Worm (Caenorhabditis elegans): ENCODE data around the gene F16B3.3.

F16B3.3 gene

DNA sequence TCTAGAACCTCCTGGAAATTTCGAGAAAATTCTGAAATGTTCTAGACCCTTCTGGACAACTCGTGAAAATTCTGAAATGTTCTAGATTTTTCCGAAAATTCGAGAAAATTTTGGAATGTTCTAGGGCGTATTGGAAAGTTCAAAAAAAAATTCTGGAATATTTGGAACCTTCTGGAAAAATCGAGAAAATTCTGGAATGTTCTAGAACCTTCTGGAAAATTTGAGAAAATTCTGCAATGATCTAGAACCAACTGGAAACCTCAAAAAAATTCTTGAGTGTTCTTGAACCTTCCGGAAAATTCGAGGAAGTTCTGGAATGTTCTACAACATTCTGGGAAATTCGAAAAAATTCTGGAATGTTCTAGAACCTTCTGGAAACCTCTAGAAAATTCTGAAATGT, 34.6 kb upstream of the F16B3.3 start:
- TF ChIP-seq nhr-12 (tag; optimal IDR thresholded peaks at IDR 0.05) (no peak), sptf-1 (tag; optimal IDR thresholded peaks at IDR 0.05) (no peak), ceh-83 (GFP tag; optimal IDR thresholded peaks at IDR 0.05) (no peak), nhr-28 (tag; optimal IDR thresholded peaks at IDR 0.05) (no peak), M03D4.4 (tag; optimal IDR thresholded peaks at IDR 0.05) (no peak)

DNA sequence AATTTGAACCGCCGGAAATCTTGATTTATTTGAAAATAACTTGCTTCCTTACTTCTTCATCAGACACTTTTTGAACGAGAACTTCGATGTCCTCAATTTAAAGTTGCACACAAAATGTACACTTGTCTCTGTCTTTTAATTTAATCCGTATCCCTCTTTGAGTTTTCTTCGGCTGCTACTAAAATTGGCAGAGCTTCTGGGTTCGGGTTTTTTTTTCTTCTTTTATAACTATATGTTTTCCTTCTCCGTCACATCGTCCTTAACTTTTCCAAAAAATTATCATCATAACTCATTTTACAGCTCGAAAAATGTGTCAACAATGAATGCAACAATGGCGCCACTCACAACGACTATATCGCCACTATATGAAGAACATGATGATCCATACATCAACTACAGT, 34.1 kb upstream of the F16B3.3 start, which contains the start of gene glb-33:
TSS of gene glb-33 (plus strand) at position 301 of the 400 bp plus-strand sequence.
- TF ChIP-seq cnd-1 (tag; optimal IDR thresholded peaks at IDR 0.05) (no peak), mls-2 (tag; optimal IDR thresholded peaks at IDR 0.05) (no peak), unc-120 (tag; optimal IDR thresholded peaks at IDR 0.05; ENCODE audit: poor library complexity, severe bottlenecking) (no peak), drap-1 (GFP tag; optimal IDR thresholded peaks at IDR 0.05) (no peak), unc-39 (tag; optimal IDR thresholded peaks at IDR 0.05) (no peak), flh-1 (GFP tag; optimal IDR thresholded peaks at IDR 0.05) (no peak), M03D4.4 (tag; optimal IDR thresholded peaks at IDR 0.05) (no peak)

DNA sequence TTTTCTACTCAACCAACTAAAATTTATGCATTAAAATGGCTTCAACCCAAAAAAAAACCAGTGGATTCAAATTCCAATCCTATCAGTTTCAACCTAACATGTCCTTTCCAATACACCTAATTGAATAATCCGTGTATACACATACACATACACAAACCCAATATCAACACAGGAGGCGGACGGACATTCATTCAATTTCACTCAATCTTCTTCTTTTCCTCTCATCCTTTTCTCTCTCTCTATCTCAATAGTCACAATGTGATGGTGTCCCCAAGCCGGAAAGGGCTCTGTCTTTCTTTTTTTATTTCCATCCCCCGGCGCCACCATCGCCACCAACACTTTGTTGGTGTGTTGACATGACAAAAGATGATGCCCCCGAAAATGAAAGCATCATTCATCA, 32.1 kb upstream of the F16B3.3 start:
- TF ChIP-seq ces-1 (GFP tag; optimal IDR thresholded peaks at IDR 0.05) (peak; percentile 92), M03D4.4 (tag; optimal IDR thresholded peaks at IDR 0.05) (no peak)

DNA sequence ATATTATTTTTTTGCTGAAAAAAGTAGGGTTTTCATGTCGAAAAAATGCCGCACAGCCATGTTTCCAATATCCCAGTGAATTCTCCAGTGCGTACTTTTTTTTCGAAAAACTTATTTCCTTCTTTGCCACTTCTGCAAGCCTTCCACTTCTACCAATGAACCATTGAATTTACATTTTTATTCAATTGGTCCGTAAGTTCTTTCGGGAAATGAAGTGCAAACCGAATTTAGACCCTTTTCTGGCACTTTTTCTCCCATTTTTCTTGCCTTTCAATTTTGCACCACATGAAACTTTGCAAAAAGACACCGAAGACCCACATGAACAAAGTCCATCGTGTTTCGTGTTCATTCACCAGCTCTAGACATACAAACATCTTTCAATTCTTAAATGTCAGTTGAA, 25.0 kb upstream of the F16B3.3 start:
- TF ChIP-seq nhr-76 (tag; optimal IDR thresholded peaks at IDR 0.05) = no peak
- TF ChIP-seq ces-1 (GFP tag; optimal IDR thresholded peaks at IDR 0.05) = peak; percentile 66
- no peak for TF ChIP-seq mep-1 (tag; optimal IDR thresholded peaks at IDR 0.05)
- no peak for TF ChIP-seq nhr-237 (tag; optimal IDR thresholded peaks at IDR 0.05)
- no peak for TF ChIP-seq lin-32 (GFP tag; optimal IDR thresholded peaks at IDR 0.05)
- TF ChIP-seq ham-2 (GFP tag; optimal IDR thresholded peaks at IDR 0.05) = no peak
- no peak for TF ChIP-seq unc-62 (GFP tag; optimal IDR thresholded peaks at IDR 0.05)
- no peak for TF ChIP-seq ceh-43 (GFP tag; optimal IDR thresholded peaks at IDR 0.05)

DNA sequence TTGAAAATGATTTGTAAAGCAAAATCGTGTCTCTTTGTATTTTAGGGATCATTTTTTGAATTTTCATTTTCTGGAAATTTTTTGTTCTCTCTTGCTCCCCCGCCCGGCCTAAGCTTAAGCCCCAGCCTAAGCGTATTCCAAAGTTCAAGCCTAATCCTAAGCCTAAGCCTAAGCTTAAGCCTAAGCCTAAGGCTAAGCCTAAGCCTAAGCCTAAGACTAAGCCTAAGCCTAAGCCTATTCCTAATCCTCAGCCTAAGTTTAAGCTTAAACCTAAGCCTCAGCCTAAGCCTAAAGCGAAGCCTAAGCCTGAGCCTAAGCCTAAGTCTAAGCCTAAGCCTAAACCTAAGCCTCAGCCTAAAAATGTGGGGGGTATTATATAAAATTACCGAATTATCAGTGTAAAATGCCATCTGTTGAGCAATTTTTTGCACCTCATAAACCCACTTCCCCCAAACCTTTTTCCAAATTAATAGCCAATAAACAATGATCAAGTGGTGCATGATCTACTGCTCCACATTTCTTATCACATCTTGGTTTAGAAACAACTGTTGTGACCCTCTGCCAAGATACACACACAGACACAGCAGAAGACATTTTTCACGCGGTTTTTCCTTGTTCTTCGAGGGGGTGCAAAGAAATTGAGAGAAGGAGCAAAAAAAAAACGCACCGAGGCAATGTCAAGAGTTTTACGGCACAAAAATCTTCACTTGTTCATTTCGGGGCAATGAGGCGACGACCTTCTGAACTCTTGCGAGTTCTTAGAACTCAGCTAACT, 23.7 kb upstream of the F16B3.3 start:
- TF ChIP-seq ceh-83 (GFP tag; optimal IDR thresholded peaks at IDR 0.05) = no peak
- peak; percentile 33 for TF ChIP-seq hlh-1 (tag; optimal IDR thresholded peaks at IDR 0.05)

DNA sequence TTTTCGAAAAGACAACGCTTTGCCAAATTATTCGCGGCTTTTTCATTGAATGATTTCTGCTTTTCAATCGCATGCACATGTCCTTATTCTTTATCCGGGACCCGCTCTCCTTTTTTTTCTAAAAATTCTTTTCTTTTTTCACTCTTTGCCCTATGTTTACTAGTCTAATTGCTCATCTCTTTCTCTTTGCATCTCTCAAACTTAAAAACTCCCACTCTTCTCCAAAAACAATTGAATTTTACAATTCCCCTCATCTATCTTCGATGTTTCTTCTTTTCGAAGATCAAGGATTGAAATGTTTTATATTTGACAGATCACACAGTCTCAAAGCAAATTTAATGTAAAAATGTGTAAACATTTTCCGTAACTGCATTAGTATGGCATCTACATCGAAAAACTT, 20.0 kb upstream of the F16B3.3 start:
- TF ChIP-seq ces-1 (GFP tag; optimal IDR thresholded peaks at IDR 0.05) (peak; percentile 38), ham-2 (GFP tag; optimal IDR thresholded peaks at IDR 0.05) (no peak)

DNA sequence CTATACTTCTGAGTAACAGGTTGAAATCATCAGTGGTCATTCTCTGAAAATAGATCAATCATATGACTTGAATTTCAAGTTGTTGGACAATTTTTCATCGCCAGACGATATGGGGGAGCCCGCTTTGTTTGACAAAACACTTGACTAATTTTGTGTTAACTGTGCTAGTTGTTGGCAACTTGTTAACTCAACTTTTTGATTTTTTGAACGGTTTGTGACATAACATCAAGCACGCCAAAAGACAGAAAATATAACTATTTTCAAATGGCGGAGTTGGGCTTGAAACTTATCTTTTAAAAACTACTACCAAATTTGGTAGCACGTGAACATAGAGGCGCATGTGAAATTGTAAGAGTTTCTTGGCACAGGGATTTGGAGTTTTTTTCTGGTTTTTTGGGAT, 18.2 kb upstream of the F16B3.3 start:
- TF ChIP-seq lin-32 (GFP tag; optimal IDR thresholded peaks at IDR 0.05) (no peak), elt-3 (tag; optimal IDR thresholded peaks at IDR 0.05) (no peak), ztf-11 (tag; optimal IDR thresholded peaks at IDR 0.05) (no peak), unc-120 (tag; optimal IDR thresholded peaks at IDR 0.05; ENCODE audit: poor library complexity, severe bottlenecking) (no peak), snpc-4 (tag; optimal IDR thresholded peaks at IDR 0.05) (no peak), lin-13 (tag; optimal IDR thresholded peaks at IDR 0.05) (no peak), ham-2 (GFP tag; optimal IDR thresholded peaks at IDR 0.05) (no peak)

DNA sequence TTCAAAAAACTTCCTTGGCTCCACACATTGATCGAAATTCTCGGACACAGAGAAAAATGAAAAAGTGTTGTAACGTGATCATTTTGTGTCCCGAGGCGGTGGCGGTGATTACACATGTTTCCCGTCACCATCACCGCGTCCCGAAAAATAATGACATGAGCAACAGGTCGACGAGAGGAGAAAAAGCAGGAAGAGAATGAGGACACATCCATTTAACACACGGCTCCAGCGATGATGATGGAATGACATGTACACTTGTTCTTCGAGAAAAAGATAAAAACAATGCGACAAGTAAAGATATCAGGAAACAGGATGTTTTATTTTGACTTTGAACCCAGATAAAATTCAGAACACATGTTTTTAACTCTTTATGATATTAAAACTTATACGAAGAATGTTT, 9.6 kb upstream of the F16B3.3 start:
- no peak for TF ChIP-seq pha-4 (tag; optimal IDR thresholded peaks at IDR 0.05)
- TF ChIP-seq nhr-12 (tag; optimal IDR thresholded peaks at IDR 0.05) = no peak
- TF ChIP-seq hlh-1 (tag; optimal IDR thresholded peaks at IDR 0.05) = peak; percentile 61
- TF ChIP-seq unc-120 (tag; optimal IDR thresholded peaks at IDR 0.05; ENCODE audit: poor library complexity, severe bottlenecking) = peak; percentile 27
- no peak for TF ChIP-seq ceh-43 (GFP tag; optimal IDR thresholded peaks at IDR 0.05)
- no peak for TF ChIP-seq M03D4.4 (tag; optimal IDR thresholded peaks at IDR 0.05)
- no peak for TF ChIP-seq mab-5 (tag; optimal IDR thresholded peaks at IDR 0.05)
- TF ChIP-seq ztf-11 (tag; optimal IDR thresholded peaks at IDR 0.05) = no peak
- no peak for TF ChIP-seq bed-3 (GFP tag; optimal IDR thresholded peaks at IDR 0.05)
- TF ChIP-seq snpc-4 (tag; optimal IDR thresholded peaks at IDR 0.05) = no peak
- no peak for TF ChIP-seq nhr-2 (tag; optimal IDR thresholded peaks at IDR 0.05)
- no peak for TF ChIP-seq sem-2 (GFP tag; optimal IDR thresholded peaks at IDR 0.05)
- no peak for TF ChIP-seq mep-1 (tag; optimal IDR thresholded peaks at IDR 0.05)
- no peak for TF ChIP-seq lin-32 (GFP tag; optimal IDR thresholded peaks at IDR 0.05)
- TF ChIP-seq cnd-1 (tag; optimal IDR thresholded peaks at IDR 0.05) = no peak
- TF ChIP-seq zip-8 (tag; optimal IDR thresholded peaks at IDR 0.05) = no peak
- TF ChIP-seq tbx-8 (GFP tag; optimal IDR thresholded peaks at IDR 0.05) = no peak
- TF ChIP-seq sptf-1 (tag; optimal IDR thresholded peaks at IDR 0.05) = no peak
- no peak for TF ChIP-seq lsy-2 (tag; optimal IDR thresholded peaks at IDR 0.05)
- TF ChIP-seq blmp-1 (tag; optimal IDR thresholded peaks at IDR 0.05) = no peak
- no peak for TF ChIP-seq ces-1 (GFP tag; optimal IDR thresholded peaks at IDR 0.05)
- no peak for TF ChIP-seq unc-39 (tag; optimal IDR thresholded peaks at IDR 0.05)
- peak; percentile 71 for TF ChIP-seq unc-62 (GFP tag; optimal IDR thresholded peaks at IDR 0.05)
- TF ChIP-seq flh-1 (GFP tag; optimal IDR thresholded peaks at IDR 0.05) = no peak
- no peak for TF ChIP-seq nhr-237 (tag; optimal IDR thresholded peaks at IDR 0.05)

Measured in whole organism, mixed stage, embryonic.